Worm (Caenorhabditis elegans): ENCODE results near the gene T05A12.3.
A peak's percentile ranks its signal among the peaks of the same experiment; 100 is the strongest.

DNA sequence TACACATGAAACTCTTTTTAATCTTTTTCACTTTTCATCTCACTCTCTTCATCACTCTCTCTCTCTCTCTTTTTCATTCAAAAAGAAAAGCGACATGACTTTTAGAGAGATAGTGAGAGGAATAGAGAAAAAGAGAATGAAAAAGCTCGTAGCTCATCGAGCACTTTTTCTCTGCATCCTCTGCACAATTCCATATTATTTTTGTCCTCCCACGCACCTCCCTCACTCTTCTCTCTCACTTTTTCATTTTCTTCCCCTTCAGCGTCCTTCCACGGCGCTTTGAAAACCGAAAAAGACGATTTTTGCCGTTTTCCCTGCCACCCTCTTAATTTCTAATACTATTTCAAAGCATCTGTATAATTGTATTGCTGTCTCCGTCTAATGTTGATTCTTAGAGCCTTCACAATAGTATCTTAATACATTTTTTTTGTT is 48.3 kb downstream of the T05A12.3 start:
- peak; percentile 5 for TF ChIP-seq egl-27 (tag; optimal IDR thresholded peaks at IDR 0.05)
- no peak for TF ChIP-seq elt-3 (tag; optimal IDR thresholded peaks at IDR 0.05)
- TF ChIP-seq egl-5 (tag; optimal IDR thresholded peaks at IDR 0.05): no peak
- TF ChIP-seq ZK546.5 (tag; optimal IDR thresholded peaks at IDR 0.05): no peak
- TF ChIP-seq lin-15B (tag; optimal IDR thresholded peaks at IDR 0.05): peak; percentile 61
- TF ChIP-seq nhr-25 (tag; optimal IDR thresholded peaks at IDR 0.05): no peak

All from whole organism, L3 larva.